Fruit fly (Drosophila melanogaster) S2 (cell line): ENCODE measurements around the gene CG14440.

Source experiments
- CG8478 ChIP-seq: fragments of >200 bp; optimal IDR thresholded peaks from 2 replicates; lab custom pipeline; 2018
- CTCF ChIP-seq, 2 experiments: fragments of >200 bp; optimal IDR thresholded peaks; 2 replicates each; lab custom pipeline; 2018

DNA sequence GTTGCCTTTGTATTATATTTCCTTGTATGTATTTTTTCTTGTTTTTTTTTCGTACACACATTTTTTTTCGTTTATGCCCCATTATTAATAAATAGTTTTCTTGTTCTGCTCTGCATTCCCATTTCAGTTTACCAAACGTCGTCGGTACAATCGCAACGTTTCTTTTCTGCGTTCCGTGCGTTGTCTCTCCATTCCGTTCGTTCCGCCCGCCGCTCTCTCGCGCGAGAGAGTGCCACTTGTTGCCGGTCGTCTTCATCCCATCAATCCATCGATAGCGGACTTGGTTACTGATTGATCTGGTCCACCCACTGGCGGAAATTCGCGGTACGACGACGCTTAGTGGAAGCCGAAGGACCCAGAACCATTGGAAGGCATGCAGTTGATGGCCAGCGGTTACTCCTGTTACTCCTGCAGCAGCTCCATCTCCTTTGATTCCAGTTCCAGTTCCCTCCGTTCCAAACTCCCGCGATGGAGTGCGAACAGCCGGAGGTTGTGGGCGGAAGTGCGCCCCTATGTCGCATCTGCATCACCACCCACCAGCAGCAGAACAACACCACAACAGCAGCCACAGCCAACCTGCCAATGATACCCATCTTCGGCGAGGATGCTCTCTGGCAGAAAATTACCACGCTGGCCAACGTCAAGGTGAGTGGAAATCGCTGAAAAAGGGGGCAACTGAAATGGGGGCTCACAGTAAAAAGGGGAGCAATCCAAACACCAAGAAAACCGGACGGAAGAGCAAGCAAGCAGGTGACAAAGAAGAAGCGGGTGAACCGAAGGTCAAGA, 11.1 kb upstream of the CG14440 start:
- TF ChIP-seq CTCF (optimal IDR thresholded peaks at IDR 0.05; lab: Kevin White, UChicago) (no peak), CG8478 (no peak)
